Fruit fly (Drosophila melanogaster): ENCODE data around the gene NHP2.

The NHP2 gene

DNA sequence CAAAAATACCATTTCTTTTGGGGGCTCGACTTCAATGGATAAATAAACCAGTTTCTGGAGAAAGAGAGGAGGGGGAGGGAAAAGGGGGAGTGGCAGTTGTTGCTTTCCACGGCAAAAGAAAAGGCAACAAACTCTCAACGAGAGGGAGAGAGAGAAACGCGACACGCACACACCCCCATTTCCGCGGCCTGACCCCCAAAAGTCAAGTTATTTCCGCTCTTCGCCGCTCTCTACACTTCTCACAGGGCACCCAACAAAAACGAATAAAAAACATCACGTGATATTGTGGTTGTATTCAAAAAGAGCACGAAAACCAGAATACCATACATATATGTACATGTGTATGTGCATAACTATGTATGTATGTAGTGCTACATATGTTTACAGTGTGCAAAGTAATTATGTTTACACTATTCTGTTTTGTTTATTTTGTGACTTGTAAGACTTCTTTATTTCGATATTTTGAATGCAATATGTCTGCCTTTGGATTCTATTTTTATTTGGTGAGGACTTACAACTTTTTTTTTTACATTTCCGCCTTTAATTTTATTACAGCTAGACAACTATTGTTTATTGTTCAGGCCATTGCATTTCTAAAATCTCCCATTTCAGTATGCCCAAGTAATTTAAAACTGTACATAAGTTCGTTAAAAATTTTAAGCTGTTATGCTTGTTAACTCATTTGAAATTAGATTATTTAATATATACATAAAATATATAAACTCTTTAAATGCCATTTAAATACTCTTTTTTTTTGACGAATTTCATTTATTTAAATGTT, 20.7 kb downstream of the NHP2 start (continued):
- TF ChIP-seq tll (GFP tag; optimal IDR thresholded peaks at IDR 0.05) (peak in 1 of 2 experiments; percentile 78), CG16779 (GFP tag; IDR thresholded peaks at IDR 0.05) (no peak), CG12391 (tag; optimal IDR thresholded peaks at IDR 0.05) (peak; percentile 73), CG9215 (GFP tag; IDR thresholded peaks at IDR 0.05) (no peak), oc (tag; optimal IDR thresholded peaks at IDR 0.05) (peak; percentile 49), seq (GFP tag; IDR thresholded peaks at IDR 0.05) (peak; percentile 80; the same call in 1 of the 2 replicates), CG6654 (GFP tag; optimal IDR thresholded peaks at IDR 0.05) (peak; percentile 60), CG11695 (GFP tag; IDR thresholded peaks at IDR 0.05) (0 out of 3 replicates have a peak, but pooled peaks have one; percentile 39), chm (GFP tag; IDR thresholded peaks at IDR 0.05) (peak; percentile 66; the same call in 1 of the 2 replicates), her (GFP tag; optimal IDR thresholded peaks at IDR 0.05) (peak; percentile 68), CG13287 (GFP tag; IDR thresholded peaks at IDR 0.05; ENCODE audit: partially characterized antibody) (peak; percentile 47; the same call in 1 of the 2 replicates), Adf1 (GFP tag; IDR thresholded peaks at IDR 0.05) (no peak; the same call in 1 of the 2 replicates), gsb-n (tag; optimal IDR thresholded peaks at IDR 0.05) (peak; percentile 54), Fer3 (tag; optimal IDR thresholded peaks at IDR 0.05) (peak; percentile 32), dan (GFP tag; IDR thresholded peaks at IDR 0.05) (no peak), Mad (GFP tag; optimal IDR thresholded peaks at IDR 0.05) (no peak), CG10565 (GFP tag; optimal IDR thresholded peaks at IDR 0.05) (no peak), Oli (tag; optimal IDR thresholded peaks at IDR 0.05) (peak; percentile 79), CG4617 (GFP tag; optimal IDR thresholded peaks at IDR 0.05; ENCODE audit: borderline replicate concordance) (peak; percentile 2), dati (GFP tag; IDR thresholded peaks at IDR 0.05) (no peak), fd96Cb (tag; optimal IDR thresholded peaks at IDR 0.05) (peak; percentile 81), CG1529 (GFP tag; optimal IDR thresholded peaks at IDR 0.05) (peak; percentile 6), bab2 (GFP tag; optimal IDR thresholded peaks at IDR 0.05) (peak; percentile 31), CG6254 (GFP tag; optimal IDR thresholded peaks at IDR 0.05) (peak; percentile 94), CG11398 (GFP tag; optimal IDR thresholded peaks at IDR 0.05) (peak; percentile 25), CG10366 (GFP tag; IDR thresholded peaks at IDR 0.05) (peak; percentile 55; the same call in 1 of the 2 replicates), Dip2 (GFP tag; IDR thresholded peaks at IDR 0.05) (no peak), CG14050 (GFP tag; IDR thresholded peaks at IDR 0.05) (0 out of 3 replicates have a peak, but pooled peaks have one; percentile 35), peb (GFP tag; IDR thresholded peaks at IDR 0.05) (no peak), ATbp (GFP tag; optimal IDR thresholded peaks at IDR 0.05) (peak; percentile 47), CG32772 (GFP tag; IDR thresholded peaks at IDR 0.05) (no peak), Hand (GFP tag; optimal IDR thresholded peaks at IDR 0.05) (no peak)

DNA sequence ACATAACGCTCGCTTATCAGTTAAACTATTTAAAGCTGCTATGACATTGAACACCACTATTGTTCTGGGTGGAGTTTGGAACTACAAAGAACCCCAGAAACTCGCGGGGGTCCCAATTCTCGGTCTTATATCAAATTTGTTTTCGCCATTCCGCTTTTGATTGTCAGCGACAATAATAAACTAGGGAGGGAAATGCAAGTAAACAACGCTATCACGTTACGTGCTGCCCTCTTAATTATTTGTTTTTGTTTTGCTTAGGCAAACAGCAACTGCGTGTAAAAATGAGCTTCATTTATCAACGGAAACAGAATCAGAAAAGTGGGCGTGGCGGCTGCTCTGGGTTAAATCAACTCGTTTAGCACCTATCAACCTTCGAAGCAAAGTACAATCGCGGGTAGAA, 21.8 kb downstream of the NHP2 start:
- peak; percentile 63 for TF ChIP-seq lab (GFP tag; optimal IDR thresholded peaks at IDR 0.05)
- no peak for TF ChIP-seq wor (GFP tag; IDR thresholded peaks at IDR 0.05)
- no peak for TF ChIP-seq dan (GFP tag; IDR thresholded peaks at IDR 0.05)
- no peak for TF ChIP-seq pita (GFP tag; optimal IDR thresholded peaks at IDR 0.05)
- TF ChIP-seq CG15269 (tag; optimal IDR thresholded peaks at IDR 0.05), result no peak
- no peak for TF ChIP-seq tap (tag; optimal IDR thresholded peaks at IDR 0.05)
- TF ChIP-seq CG17829 (tag; optimal IDR thresholded peaks at IDR 0.05), result no peak
- TF ChIP-seq CG10462 (GFP tag; optimal IDR thresholded peaks at IDR 0.05), result no peak
- no peak for TF ChIP-seq CG30020 (tag; optimal IDR thresholded peaks at IDR 0.05)
- peak; percentile 50 for TF ChIP-seq CG17359 (tag; optimal IDR thresholded peaks at IDR 0.05)
- no peak for TF ChIP-seq BEAF-32 (GFP tag; optimal IDR thresholded peaks at IDR 0.05)
- no peak for TF ChIP-seq mld (GFP tag; IDR thresholded peaks at IDR 0.05; ENCODE audit: partially characterized antibody)
- TF ChIP-seq zfh2 (GFP tag; optimal IDR thresholded peaks at IDR 0.05), result no peak
- no peak for TF ChIP-seq chn (GFP tag; optimal IDR thresholded peaks at IDR 0.05)
- TF ChIP-seq Taf1 (GFP tag; IDR thresholded peaks at IDR 0.05), result no peak
- peak; percentile 32 for TF ChIP-seq org-1 (GFP tag; optimal IDR thresholded peaks at IDR 0.05)
- no peak for TF ChIP-seq CTCF (GFP tag; optimal IDR thresholded peaks at IDR 0.05)
- no peak for TF ChIP-seq CG18764 (GFP tag; optimal IDR thresholded peaks at IDR 0.05)
- TF ChIP-seq sisA (GFP tag; IDR thresholded peaks at IDR 0.05), result no peak
- TF ChIP-seq HLH54F (GFP tag; optimal IDR thresholded peaks at IDR 0.05), result no peak

Measured in whole organism, embryonic.